Fruit fly (Drosophila melanogaster): ENCODE measurements around the gene z.

Gene z

DNA sequence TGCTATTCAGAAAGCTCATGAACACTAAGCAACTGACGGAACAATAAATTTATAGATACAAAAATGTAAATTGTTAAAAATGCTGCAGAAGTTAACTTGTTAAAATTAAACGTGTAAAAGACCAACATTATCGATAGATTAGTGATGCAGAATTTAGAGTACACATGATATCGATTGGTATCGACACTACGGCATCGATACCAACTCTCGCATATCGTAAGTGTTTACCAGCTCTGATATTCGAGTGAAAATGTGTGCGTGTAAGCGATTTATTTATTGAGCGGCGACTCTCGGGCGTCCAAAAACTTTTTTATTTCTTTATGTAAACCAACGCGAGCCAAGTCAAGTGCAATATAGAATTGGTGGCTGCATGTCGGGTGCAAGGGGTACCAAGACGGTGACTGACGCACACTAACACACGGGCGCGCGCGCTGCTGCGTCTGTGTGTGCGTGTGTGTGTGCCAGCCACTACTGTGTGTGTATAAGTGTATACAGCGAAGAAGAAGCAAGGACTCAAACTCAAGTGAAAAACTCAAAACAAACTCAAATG is at the start of gene z:
TSS of gene z (plus strand) at position 20 of the 550 bp plus-strand sequence.
- peak; percentile 1 for TF ChIP-seq noc (tag; optimal IDR thresholded peaks at IDR 0.05)

DNA sequence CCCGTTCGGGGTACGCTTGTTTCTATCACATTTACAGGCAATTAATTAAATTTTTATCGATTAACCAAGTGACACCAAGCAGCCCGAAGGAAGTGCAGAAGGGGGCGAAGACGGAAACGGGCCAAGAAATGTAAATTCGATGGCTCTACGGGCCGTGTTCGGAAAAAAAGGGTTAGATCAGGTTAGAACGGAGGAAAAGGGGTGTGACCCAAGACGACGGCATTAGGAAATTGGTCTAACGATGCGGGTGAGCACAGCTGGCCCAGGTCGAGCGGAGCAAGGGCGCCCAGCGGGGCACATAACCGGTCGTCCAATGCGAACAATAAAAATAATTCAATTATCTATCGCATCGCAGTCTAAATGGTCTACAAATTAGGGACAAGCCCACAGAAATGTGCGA is 48.1 kb upstream of the z start:
- TF ChIP-seq noc (tag; optimal IDR thresholded peaks at IDR 0.05): no peak

DNA sequence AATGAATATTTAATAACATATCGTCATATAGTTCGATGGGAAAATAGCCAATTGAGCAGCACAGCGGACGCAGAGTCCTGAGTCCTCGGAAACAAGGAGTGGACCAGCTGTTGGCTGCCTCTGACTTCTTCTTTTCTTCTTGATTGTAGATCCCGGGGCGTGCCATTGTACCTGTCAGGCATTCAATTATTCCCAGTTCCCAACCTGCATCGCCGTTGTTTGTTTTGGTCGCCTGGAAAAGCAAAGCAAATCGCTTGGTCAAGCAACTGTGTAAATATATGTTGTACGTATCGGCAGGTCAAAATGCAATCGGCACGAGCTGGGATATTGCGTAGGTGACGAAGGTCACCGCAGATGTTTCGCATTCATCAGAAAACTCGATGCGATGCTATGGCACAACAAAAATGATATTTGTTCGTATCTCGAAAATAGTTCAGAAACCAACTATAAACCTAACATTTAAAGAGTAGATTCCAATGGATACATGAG is 38.9 kb upstream of the z start:
- no peak for TF ChIP-seq noc (tag; optimal IDR thresholded peaks at IDR 0.05)

DNA sequence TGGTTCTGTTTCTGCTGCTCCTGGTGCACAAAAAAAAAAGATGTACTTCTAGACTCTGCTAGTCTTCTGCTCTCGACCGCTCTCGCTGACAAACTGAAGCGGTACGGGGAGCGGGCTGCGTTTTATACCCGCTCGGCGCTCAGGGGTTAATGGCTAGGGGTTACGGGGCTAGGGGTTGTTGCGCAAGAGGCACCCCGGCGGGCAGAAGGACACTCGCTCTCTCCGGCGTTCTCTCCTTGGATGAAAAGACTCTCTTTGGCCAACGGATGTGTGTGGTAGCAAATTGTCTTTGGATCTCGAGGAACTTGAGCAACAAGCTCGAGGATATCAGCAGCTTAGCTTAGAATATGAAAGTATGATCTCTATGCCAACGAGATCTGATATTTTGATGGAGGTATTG is 36.8 kb upstream of the z start, which contains the start of gene CG12496:
TSS of gene CG12496 (minus strand) at position 97 of the 400 bp plus-strand sequence.
- TF ChIP-seq noc (tag; optimal IDR thresholded peaks at IDR 0.05): no peak

DNA sequence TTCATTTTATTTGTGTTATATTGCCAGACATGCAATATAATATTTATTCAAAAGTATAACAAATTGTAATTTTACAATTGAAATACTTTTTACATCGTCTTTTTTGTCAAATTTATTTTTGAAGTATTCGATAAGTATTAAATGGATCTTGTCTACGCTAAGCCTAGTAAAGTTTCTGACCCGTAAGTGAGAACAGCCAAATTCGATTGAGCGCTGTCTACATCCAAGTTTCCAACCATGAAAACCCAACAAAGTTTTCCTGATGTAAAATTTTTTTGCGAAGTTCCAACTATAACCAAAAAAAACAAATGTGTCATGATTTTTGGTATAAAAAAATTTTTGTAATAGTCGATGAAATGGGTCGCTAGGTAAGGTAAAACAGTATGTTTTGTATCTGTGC is 28.1 kb upstream of the z start:
- TF ChIP-seq noc (tag; optimal IDR thresholded peaks at IDR 0.05): no peak

DNA sequence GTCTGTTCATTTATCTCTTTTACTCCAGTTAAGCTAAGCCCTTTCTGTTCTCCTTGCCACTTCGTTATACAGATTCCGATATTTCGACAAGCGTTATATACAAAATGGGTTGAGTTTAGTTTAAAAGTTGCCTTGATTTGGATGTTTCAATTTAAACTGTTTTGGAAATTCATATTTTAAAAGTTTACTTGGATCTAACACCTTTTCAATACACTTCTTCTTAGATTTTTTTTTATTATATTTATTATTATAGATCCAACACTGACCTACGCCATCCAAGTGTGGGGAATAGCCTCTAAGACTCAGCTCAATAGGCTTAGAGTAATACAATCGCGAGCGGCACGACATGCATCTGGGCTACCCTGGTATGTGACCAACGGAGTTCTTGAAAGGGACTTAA is 21.8 kb upstream of the z start, which contains the start of gene CG32797:
TSS of gene CG32797 (minus strand) at position 101 of the 400 bp plus-strand sequence.
- TF ChIP-seq noc (tag; optimal IDR thresholded peaks at IDR 0.05): no peak

DNA sequence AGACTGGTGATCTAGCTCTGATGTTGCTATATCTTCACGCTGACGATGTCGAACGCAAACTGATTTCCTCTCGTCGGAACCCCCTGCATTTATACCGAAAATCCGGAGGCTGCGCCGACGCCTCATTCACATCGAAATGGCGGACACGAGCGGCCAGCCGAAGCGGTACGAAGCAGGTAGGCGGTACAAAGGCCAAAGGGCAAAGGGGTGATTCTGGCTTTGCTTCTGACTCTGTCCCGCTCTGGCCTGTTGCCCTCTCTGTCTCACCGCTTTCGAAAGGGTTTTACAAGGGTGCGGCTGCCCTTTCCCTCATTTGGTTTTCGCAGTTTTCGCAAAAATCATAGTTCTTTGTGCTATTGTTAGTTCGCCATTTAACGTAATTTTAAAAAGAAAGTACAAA is 18.7 kb upstream of the z start, which contains the start of gene gt:
TSS of gene gt (minus strand) at position 65 of the 400 bp plus-strand sequence.
- no peak for TF ChIP-seq noc (tag; optimal IDR thresholded peaks at IDR 0.05)

DNA sequence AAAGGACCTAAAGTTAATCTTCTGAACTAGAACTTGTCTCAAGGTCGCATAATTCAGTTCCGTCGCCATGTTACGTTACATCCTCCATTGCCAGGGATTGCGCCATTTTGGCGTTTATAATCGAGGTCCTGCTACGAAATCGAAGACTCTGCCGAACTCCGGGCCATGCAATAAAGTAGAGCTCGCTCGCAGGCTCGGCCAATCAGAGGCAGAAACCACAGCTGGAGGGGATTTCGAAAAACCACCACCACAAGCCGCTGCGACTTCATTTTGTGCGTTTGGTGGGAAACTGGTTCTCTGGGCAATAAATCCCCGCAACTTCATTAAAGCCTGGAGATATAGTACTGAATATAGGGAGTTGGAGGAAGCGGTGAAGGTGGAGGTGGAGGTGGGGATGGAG is 12.7 kb upstream of the z start:
- TF ChIP-seq noc (tag; optimal IDR thresholded peaks at IDR 0.05): no peak

DNA sequence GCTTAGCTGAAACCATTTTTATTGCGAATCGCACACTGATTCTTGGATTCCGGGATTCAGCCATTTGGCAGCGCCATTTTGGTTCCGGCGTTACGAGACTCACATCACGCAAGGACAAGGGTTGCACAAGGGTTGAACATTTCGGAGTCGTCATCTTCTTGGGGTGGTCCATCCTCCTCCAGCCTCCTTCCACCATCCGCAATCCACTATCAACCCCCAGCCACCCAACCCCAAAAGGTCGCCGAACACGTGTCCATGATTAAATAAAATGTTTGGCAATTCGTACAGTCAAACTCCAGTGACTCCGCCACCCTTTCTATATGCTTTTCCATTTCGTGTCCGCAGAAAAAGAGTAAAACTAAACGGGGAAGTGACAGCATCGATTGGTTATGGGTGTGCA is 7.3 kb upstream of the z start:
- TF ChIP-seq noc (tag; optimal IDR thresholded peaks at IDR 0.05): no peak

DNA sequence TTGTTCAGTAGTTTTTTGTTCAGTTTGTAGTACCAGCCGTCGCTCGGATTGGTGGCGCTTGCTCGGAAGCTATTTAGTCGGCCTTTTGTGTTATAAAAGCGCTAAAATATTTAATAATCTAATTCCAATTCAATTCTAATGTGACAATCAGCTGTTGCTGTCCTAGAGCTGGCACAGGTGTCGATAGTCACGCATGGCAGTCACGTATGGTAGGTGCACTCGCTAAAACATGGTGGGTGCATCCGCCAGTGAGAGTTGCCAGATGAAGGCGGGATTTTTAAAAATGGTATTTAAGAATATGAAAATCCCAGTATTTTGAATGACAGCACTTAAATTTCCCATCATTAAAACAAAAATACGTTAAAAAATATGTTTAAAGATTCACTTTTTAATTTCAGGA is 3.8 kb upstream of the z start, which contains the start of gene tko:
TSS of gene tko (minus strand) at position 179 of the 400 bp plus-strand sequence.
- TF ChIP-seq noc (tag; optimal IDR thresholded peaks at IDR 0.05): no peak

DNA sequence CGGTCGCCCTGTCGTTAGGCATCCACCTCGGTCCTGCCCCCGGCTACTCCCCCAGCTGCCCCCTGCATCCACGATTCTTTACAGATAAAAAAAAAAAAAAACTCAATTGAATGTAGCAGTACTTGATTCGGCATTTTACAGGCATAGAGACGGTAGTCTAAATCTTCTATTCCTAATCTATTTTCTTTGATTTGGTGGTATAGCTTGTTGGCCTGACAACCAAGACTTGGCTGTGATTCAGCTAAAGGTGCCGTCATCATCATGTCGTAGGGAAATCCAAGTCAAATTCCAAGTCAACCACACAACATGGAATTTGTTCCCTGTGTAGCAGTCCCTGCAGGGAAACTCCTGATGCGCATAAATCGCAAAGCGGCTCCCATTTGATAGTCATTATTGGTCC is 5.2 kb downstream of the z start:
- no peak for TF ChIP-seq noc (tag; optimal IDR thresholded peaks at IDR 0.05)

DNA sequence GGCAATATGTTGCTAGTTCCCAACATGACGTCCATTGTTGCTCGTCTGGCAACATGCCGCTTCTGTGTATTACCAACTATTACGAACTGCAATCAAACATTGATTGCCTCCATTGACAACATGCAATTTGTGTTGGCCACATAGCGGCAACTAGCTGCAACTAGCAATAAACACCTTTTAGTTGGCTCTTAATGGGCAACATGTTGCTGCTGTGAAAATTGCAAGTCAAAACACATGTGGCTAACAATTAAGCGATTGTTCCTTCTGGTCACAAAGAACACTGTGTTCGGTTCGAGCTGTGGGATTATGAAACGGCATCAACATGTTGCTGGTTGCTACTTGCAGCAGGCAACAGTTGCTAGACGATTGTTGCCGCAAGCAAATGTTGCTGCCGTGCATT is 6.2 kb downstream of the z start:
- no peak for TF ChIP-seq noc (tag; optimal IDR thresholded peaks at IDR 0.05)

DNA sequence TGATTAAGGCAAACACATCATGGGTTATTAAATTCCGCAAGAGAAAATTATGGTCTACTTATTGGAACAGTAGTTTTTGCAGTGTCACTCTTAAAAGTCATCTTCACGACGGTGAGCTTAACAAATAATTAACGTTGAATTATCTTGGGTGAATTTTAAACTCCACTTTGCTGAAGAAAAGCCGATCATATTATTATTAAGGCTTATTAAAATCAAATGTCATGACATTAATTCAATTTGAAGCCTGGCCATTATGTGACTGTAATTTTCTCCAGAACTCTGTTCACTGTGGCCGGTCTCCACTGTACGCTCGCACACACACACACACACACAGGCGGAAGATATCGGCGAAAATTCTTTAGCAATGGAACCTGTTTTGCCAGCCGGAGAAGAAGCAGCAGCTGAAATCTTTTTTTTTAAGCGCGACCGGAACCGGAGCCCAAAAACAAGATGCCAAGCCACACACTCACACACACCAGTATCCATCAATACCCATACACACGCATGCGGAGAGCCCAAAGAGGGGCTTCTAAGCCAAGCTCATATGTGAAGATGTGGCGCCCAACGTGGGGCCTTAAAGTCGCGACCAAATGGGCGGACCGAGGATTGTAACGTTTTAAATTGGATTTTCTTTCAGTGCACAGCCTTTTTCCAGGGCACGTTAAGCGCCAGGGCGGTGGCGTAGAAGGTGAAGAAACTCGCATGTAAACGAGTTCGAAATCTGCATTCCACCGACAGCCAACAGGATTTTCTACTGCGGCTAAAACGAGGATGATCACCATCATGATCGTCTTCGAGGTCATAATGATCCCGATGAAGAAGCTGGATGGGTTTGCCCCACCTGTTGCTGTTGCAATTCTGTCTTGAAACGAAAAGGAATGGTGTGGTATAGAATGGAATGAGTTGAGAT is 8.0 kb downstream of the z start:
- TF ChIP-seq noc (tag; optimal IDR thresholded peaks at IDR 0.05): peak; percentile 41

DNA sequence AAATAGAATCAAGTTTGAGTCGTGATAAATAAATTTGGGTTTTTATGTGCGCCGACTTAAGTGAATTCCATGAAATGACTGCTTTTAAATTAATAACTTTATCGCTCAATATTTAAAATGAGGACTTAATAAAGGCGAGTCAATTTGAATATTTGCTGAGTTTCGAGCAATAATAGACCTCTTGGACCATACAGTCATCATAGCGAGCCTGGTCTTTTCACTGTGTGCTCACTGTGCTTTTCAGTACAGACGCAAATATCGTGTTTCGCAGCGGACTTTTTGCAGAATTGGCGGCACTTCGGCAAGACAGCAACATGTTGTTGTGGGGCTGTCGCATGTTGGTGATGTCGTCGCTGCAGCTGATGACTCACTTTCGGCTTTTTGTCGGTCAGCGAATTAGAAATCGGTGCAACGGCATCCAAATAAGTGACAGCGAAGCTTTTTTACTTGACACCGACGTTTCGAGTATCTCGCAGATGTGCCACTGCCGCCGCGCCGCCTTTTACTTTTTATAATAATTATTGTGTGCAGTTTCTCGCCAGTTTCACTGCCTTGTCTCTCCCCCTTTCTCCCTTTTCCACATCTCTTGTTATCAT is 10.4 kb downstream of the z start:
- no peak for TF ChIP-seq noc (tag; optimal IDR thresholded peaks at IDR 0.05)

DNA sequence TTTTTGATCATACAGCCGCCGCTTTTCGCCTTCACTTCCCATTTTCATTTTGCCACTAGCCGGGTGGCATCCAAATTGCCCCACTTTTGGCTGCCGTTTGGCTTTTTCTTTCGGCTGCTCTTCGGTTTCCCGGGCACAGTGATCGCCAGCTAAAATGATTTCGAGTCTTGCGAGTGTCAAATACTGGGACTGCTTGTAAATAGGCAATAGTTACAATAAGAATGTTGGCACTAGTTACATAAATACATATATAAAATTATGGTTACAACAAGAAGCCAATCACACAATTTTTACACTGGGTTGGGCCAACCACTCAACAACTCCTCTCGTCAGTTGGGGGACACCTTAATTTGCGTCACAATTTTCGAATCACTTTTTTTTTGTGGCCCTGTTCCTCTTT is 12.3 kb downstream of the z start:
- TF ChIP-seq noc (tag; optimal IDR thresholded peaks at IDR 0.05): no peak

Measured in whole organism, larva.